Fruit fly (Drosophila melanogaster) whole organism, pupa: ENCODE data around the gene CG18493.

Experiments used
- CG10348 ChIP-seq: fragments of 200-800 bp; sonication (Bioruptor generic); IDR thresholded peaks from 2 replicates; pipeline ENCODE4 v1.3.6; 2022; ENCODE audit warnings: missing biosample characterization, missing genetic modification characterization
- CG12605 ChIP-seq: fragments of 200-800 bp; sonication (Bioruptor generic); IDR thresholded peaks from 2 replicates; pipeline ENCODE4 v1.3.6; 2022; ENCODE audit warnings: missing biosample characterization, missing genetic modification characterization
- CG13204 ChIP-seq: fragments of 200-800 bp; sonication (Bioruptor generic); optimal IDR thresholded peaks from 2 replicates; lab custom pipeline; 2018; ENCODE audit warnings: missing biosample characterization, mild to moderate bottlenecking, missing genetic modification characterization, moderate library complexity
- CG14655 ChIP-seq: fragments of 200-800 bp; sonication (Bioruptor generic); optimal IDR thresholded peaks from 3 replicates; lab custom pipeline; 2017; ENCODE audit warnings: mild to moderate bottlenecking, missing biosample characterization, missing genetic modification reagents, missing genetic modification characterization
- CG15710 ChIP-seq: fragments of 200-800 bp; sonication (Bioruptor generic); optimal IDR thresholded peaks from 2 replicates; lab custom pipeline; 2018; ENCODE audit warnings: missing biosample characterization, mild to moderate bottlenecking, missing genetic modification characterization, moderate library complexity
- CG17806 ChIP-seq: fragments of 200-800 bp; sonication (Bioruptor generic); optimal IDR thresholded peaks from 2 replicates; lab custom pipeline; 2018; ENCODE audit warnings: missing biosample characterization, mild to moderate bottlenecking, missing genetic modification characterization, moderate library complexity
- CG32121 ChIP-seq: fragments of 200-800 bp; sonication (Bioruptor generic); IDR thresholded peaks from 2 replicates; pipeline ENCODE4 v1.3.6; 2022; ENCODE audit warnings: missing biosample characterization, missing genetic modification characterization
- CG34367 ChIP-seq: fragments of 200-800 bp; sonication (Bioruptor generic); optimal IDR thresholded peaks from 2 replicates; lab custom pipeline; 2018; ENCODE audit warnings: missing biosample characterization, mild to moderate bottlenecking, missing genetic modification characterization
- CG4496 ChIP-seq: fragments of 200-800 bp; sonication (Bioruptor generic); IDR thresholded peaks from 3 replicates; pipeline ENCODE4 v1.3.6; 2022; ENCODE audit warnings: missing biosample characterization, missing genetic modification characterization
- CG8159 ChIP-seq: fragments of 200-800 bp; sonication (Bioruptor generic); optimal IDR thresholded peaks from 3 replicates; lab custom pipeline; 2018; ENCODE audit warnings: missing biosample characterization, mild to moderate bottlenecking, missing genetic modification characterization, moderate library complexity
- CG8301 ChIP-seq: fragments of 200-800 bp; sonication (Bioruptor generic); optimal IDR thresholded peaks from 2 replicates; lab custom pipeline; 2018; ENCODE audit warnings: missing biosample characterization, mild to moderate bottlenecking, missing genetic modification characterization
- CG9948 ChIP-seq: fragments of 200-800 bp; sonication (Bioruptor generic); optimal IDR thresholded peaks from 2 replicates; lab custom pipeline; 2018; ENCODE audit warnings: missing biosample characterization, mild to moderate bottlenecking, missing genetic modification characterization, moderate library complexity
- D1 ChIP-seq: fragments of 200-800 bp; sonication (Bioruptor generic); optimal IDR thresholded peaks from 2 replicates; lab custom pipeline; 2018; ENCODE audit warnings: missing biosample characterization, mild to moderate bottlenecking, missing genetic modification characterization, moderate library complexity
- EcR ChIP-seq: fragments of 200-800 bp; sonication (Bioruptor generic); optimal IDR thresholded peaks from 3 replicates; lab custom pipeline; 2019; ENCODE audit warnings: missing biosample characterization, missing genetic modification characterization, mild to moderate bottlenecking, moderate library complexity, missing genetic modification reagents
- Ets98B ChIP-seq: fragments of 200-800 bp; sonication (Bioruptor generic); IDR thresholded peaks from 2 replicates; pipeline ENCODE4 v1.3.6; 2022; ENCODE audit warnings: missing biosample characterization, missing genetic modification characterization
- Pif1A ChIP-seq: fragments of 200-800 bp; sonication (Bioruptor generic); optimal IDR thresholded peaks from 3 replicates; lab custom pipeline; 2016; ENCODE audit warnings: missing biosample characterization, missing genetic modification characterization
- Pif1B ChIP-seq: fragments of 200-800 bp; sonication (Bioruptor generic); optimal IDR thresholded peaks from 3 replicates; lab custom pipeline; 2016; ENCODE audit warnings: missing biosample characterization, missing genetic modification characterization
- Snoo ChIP-seq: fragments of 200-800 bp; sonication (Bioruptor generic); optimal IDR thresholded peaks from 3 replicates; lab custom pipeline; 2017; ENCODE audit warnings: missing biosample characterization, mild to moderate bottlenecking, missing genetic modification characterization, inconsistent platforms
- fd96Ca ChIP-seq: fragments of 200-800 bp; sonication (Bioruptor generic); IDR thresholded peaks from 3 replicates; pipeline ENCODE4 v1.3.6; 2022; ENCODE audit warnings: missing biosample characterization, missing genetic modification characterization
- gl ChIP-seq: fragments of 200-800 bp; sonication (Bioruptor generic); optimal IDR thresholded peaks from 2 replicates; lab custom pipeline; 2018; ENCODE audit warnings: missing biosample characterization, mild to moderate bottlenecking, missing genetic modification characterization
- rn ChIP-seq: fragments of 200-800 bp; sonication (Bioruptor generic); IDR thresholded peaks from 2 replicates; pipeline ENCODE4 v1.3.6; 2022; ENCODE audit warnings: missing biosample characterization, missing genetic modification characterization

CG18493 gene

dm6 chr3R:19347678-19348077 lies 42.4 kb upstream of the CG18493 start:
- TF ChIP-seq Ets98B (GFP tag; lab: Robert Waterston, UW), result no peak
- TF ChIP-seq Snoo (tag; lab: Kevin White, UChicago), result peak; percentile 19

- TF ChIP-seq CG9948 (tag; lab: Kevin White, UChicago) (no peak), CG12605 (GFP tag; lab: Robert Waterston, UW) (no peak), CG34367 (tag; lab: Kevin White, UChicago) (no peak), CG32121 (GFP tag; lab: Robert Waterston, UW) (no peak), CG8301 (tag; lab: Kevin White, UChicago) (no peak), CG13204 (GFP tag; lab: Kevin White, UChicago) (no peak), EcR (no peak), fd96Ca (GFP tag; lab: Robert Waterston, UW) (no peak), Snoo (tag; lab: Kevin White, UChicago) (no peak), CG15710 (tag; lab: Kevin White, UChicago) (no peak), Pif1A (GFP tag; lab: Kevin White, UChicago) (no peak), CG10348 (no peak), Pif1B (GFP tag; lab: Kevin White, UChicago) (no peak), CG17806 (tag; lab: Kevin White, UChicago) (no peak)
- TF ChIP-seq, all 21 proteins: peak for 0
These were observed 39.6 kb upstream of the CG18493 start for dm6 chr3R:19350375-19350943.

dm6 chr3R:19352121-19352520 lies 37.9 kb upstream of the CG18493 start:
- TF ChIP-seq CG34367 (tag; lab: Kevin White, UChicago) (no peak), CG15710 (tag; lab: Kevin White, UChicago) (no peak), Snoo (tag; lab: Kevin White, UChicago) (no peak), fd96Ca (GFP tag; lab: Robert Waterston, UW) (no peak), D1 (tag; lab: Kevin White, UChicago) (no peak), CG32121 (GFP tag; lab: Robert Waterston, UW) (no peak)

- TF ChIP-seq CG13204 (GFP tag; lab: Kevin White, UChicago) (no peak), Pif1B (GFP tag; lab: Kevin White, UChicago) (no peak), CG8301 (tag; lab: Kevin White, UChicago) (no peak), Ets98B (GFP tag; lab: Robert Waterston, UW) (no peak), CG10348 (no peak), CG17806 (tag; lab: Kevin White, UChicago) (no peak), CG34367 (tag; lab: Kevin White, UChicago) (no peak), Pif1A (GFP tag; lab: Kevin White, UChicago) (no peak), CG9948 (tag; lab: Kevin White, UChicago) (no peak), CG4496 (GFP tag; lab: Robert Waterston, UW) (no peak), CG14655 (no peak), fd96Ca (GFP tag; lab: Robert Waterston, UW) (no peak)
- TF ChIP-seq, all 21 proteins: peak for 0
These were observed 36.3 kb upstream of the CG18493 start, which contains the start of gene CG43203 for dm6 chr3R:19353751-19354150. Gene CG43203 (plus strand): TSS chr3R:19354051.

- TF ChIP-seq Snoo (tag; lab: Kevin White, UChicago), result peak; percentile 6
- TF ChIP-seq EcR, result no peak
- no peak for TF ChIP-seq Ets98B (GFP tag; lab: Robert Waterston, UW)
- no peak for TF ChIP-seq CG15710 (tag; lab: Kevin White, UChicago)
- TF ChIP-seq CG17806 (tag; lab: Kevin White, UChicago), result no peak
- TF ChIP-seq CG12605 (GFP tag; lab: Robert Waterston, UW), result no peak
- TF ChIP-seq CG10348, result no peak
- no peak for TF ChIP-seq rn (GFP tag; lab: Robert Waterston, UW)
These were observed 27.2 kb upstream of the CG18493 start for dm6 chr3R:19362879-19363278.

dm6 chr3R:19369060-19369459 lies 21.0 kb upstream of the CG18493 start:
- TF ChIP-seq Ets98B (GFP tag; lab: Robert Waterston, UW) (no peak), CG13204 (GFP tag; lab: Kevin White, UChicago) (no peak), EcR (no peak), rn (GFP tag; lab: Robert Waterston, UW) (no peak), gl (tag; lab: Kevin White, UChicago) (no peak)

dm6 chr3R:19370693-19371092 lies 19.4 kb upstream of the CG18493 start:
- TF ChIP-seq CG15710 (tag; lab: Kevin White, UChicago) (no peak), CG14655 (no peak), CG12605 (GFP tag; lab: Robert Waterston, UW) (no peak)
- TF ChIP-seq, all 21 proteins: peak for 0

- TF ChIP-seq fd96Ca (GFP tag; lab: Robert Waterston, UW), result no peak
- no peak for TF ChIP-seq CG8301 (tag; lab: Kevin White, UChicago)
- TF ChIP-seq CG17806 (tag; lab: Kevin White, UChicago), result no peak
- TF ChIP-seq CG12605 (GFP tag; lab: Robert Waterston, UW), result no peak
- no peak for TF ChIP-seq gl (tag; lab: Kevin White, UChicago)
- no peak for TF ChIP-seq CG15710 (tag; lab: Kevin White, UChicago)
- TF ChIP-seq CG8159 (tag; lab: Kevin White, UChicago), result no peak
- TF ChIP-seq CG13204 (GFP tag; lab: Kevin White, UChicago), result no peak
- no peak for TF ChIP-seq rn (GFP tag; lab: Robert Waterston, UW)
- TF ChIP-seq, all 21 proteins: peak for 0
These were observed 15.4 kb upstream of the CG18493 start, which contains the start of gene CG3581 for dm6 chr3R:19374689-19375088. Gene CG3581 (minus strand): TSS chr3R:19374789.
